Fruit fly (Drosophila melanogaster): ENCODE data around the gene CG9386.

The CG9386 gene

dm6 chr3R:9600558-9600959, 45.4 kb upstream of the CG9386 start (continued):
- TF ChIP-seq org-1 (GFP tag; optimal IDR thresholded peaks at IDR 0.05) (no peak), fd102C (GFP tag; optimal IDR thresholded peaks at IDR 0.05) (no peak), CG14860 (GFP tag; IDR thresholded peaks at IDR 0.05; ENCODE audit: partially characterized antibody) (no peak), tup (GFP tag; optimal IDR thresholded peaks at IDR 0.05) (no peak), D19A (tag; optimal IDR thresholded peaks at IDR 0.05) (peak; percentile 39), disco-r (GFP tag; optimal IDR thresholded peaks at IDR 0.05) (no peak), shn (GFP tag; optimal IDR thresholded peaks at IDR 0.05) (no peak), Mes4 (GFP tag; optimal IDR thresholded peaks at IDR 0.05) (no peak), mam (GFP tag; optimal IDR thresholded peaks at IDR 0.05) (no peak), CG14667 (GFP tag; IDR thresholded peaks at IDR 0.05) (no peak), CG6654 (GFP tag; optimal IDR thresholded peaks at IDR 0.05) (no peak), Mad (GFP tag; optimal IDR thresholded peaks at IDR 0.05) (no peak), yki (optimal IDR thresholded peaks at IDR 0.05) (no peak), crc (GFP tag; optimal IDR thresholded peaks at IDR 0.05) (no peak), Sry-δ (GFP tag; optimal IDR thresholded peaks at IDR 0.05) (no peak), CG18262 (tag; optimal IDR thresholded peaks at IDR 0.05) (peak; percentile 56), CG10462 (GFP tag; optimal IDR thresholded peaks at IDR 0.05) (no peak), Mrtf (GFP tag; IDR thresholded peaks at IDR 0.05) (no peak), CG13775 (GFP tag; optimal IDR thresholded peaks at IDR 0.05) (peak; percentile 55), CG6765 (GFP tag; optimal IDR thresholded peaks at IDR 0.05) (peak; percentile 20), NFAT (GFP tag; IDR thresholded peaks at IDR 0.05) (peak; percentile 40; the same call in 1 of the 2 replicates), Doc3 (GFP tag; IDR thresholded peaks at IDR 0.05; ENCODE audit: partially characterized antibody) (no peak), dmrt11E (tag; optimal IDR thresholded peaks at IDR 0.05) (peak; percentile 39), Sox102F (GFP tag; optimal IDR thresholded peaks at IDR 0.05) (peak; percentile 23), Xbp1 (GFP tag; optimal IDR thresholded peaks at IDR 0.05) (no peak), chinmo (GFP tag; IDR thresholded peaks at IDR 0.05; ENCODE audit: partially characterized antibody) (no peak), CG17361 (GFP tag; IDR thresholded peaks at IDR 0.05) (peak; percentile 69), CG14014 (GFP tag; IDR thresholded peaks at IDR 0.05) (no peak), ac (GFP tag; optimal IDR thresholded peaks at IDR 0.05) (no peak), CG18599 (GFP tag; optimal IDR thresholded peaks at IDR 0.05) (peak; percentile 89), CG2120 (GFP tag; optimal IDR thresholded peaks at IDR 0.05) (peak; percentile 63), CG7928 (GFP tag; optimal IDR thresholded peaks at IDR 0.05) (peak; percentile 37), sqz (GFP tag; optimal IDR thresholded peaks at IDR 0.05) (peak; percentile 27), CG3281 (GFP tag; optimal IDR thresholded peaks at IDR 0.05) (peak; percentile 80), tgo (GFP tag; IDR thresholded peaks at IDR 0.05) (no peak), CG13424 (tag; optimal IDR thresholded peaks at IDR 0.05) (peak; percentile 24), Elba2 (GFP tag; optimal IDR thresholded peaks at IDR 0.05) (no peak), CG34376 (GFP tag; optimal IDR thresholded peaks at IDR 0.05) (peak; percentile 38), cas (GFP tag; IDR thresholded peaks at IDR 0.05) (no peak), Fer3 (tag; optimal IDR thresholded peaks at IDR 0.05) (peak; percentile 34), zfh2 (GFP tag; optimal IDR thresholded peaks at IDR 0.05) (no peak), CG4424 (GFP tag; optimal IDR thresholded peaks at IDR 0.05) (peak; percentile 28), nau (GFP tag; optimal IDR thresholded peaks at IDR 0.05) (peak; percentile 34), CG1233 (GFP tag; optimal IDR thresholded peaks at IDR 0.05) (peak; percentile 53), Side (GFP tag; optimal IDR thresholded peaks at IDR 0.05) (no peak), hth (optimal IDR thresholded peaks at IDR 0.05) (no peak), Atf-2 (GFP tag; optimal IDR thresholded peaks at IDR 0.05) (no peak), p53 (GFP tag; optimal IDR thresholded peaks at IDR 0.05) (no peak), CG12659 (GFP tag; optimal IDR thresholded peaks at IDR 0.05) (peak; percentile 42), ERR (GFP tag; optimal IDR thresholded peaks at IDR 0.05) (no peak), trem (tag; optimal IDR thresholded peaks at IDR 0.05) (peak; percentile 4), Vsx1 (GFP tag; optimal IDR thresholded peaks at IDR 0.05) (no peak)

All from whole organism, embryonic.